Fruit fly (Drosophila melanogaster): ENCODE results near the gene CG34161.

DNA sequence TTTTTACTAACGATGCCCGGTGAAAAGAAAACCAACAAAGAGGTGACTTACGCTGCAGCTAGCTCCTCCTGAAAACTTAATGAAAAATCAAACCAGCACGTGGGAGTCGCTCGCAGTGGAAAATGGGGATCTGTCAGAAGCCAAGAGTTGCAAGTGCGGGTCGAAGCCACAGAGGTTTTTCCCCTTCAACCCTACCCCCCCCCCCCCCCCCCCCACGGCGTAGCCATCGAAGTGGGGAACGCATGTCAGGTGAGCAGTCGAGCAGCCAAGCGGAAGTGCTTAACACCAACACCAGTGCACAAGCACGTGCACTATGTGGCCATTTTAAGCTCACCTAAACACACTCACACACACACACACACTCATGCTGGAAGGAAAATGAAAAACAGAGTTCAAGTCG lies 42.1 kb downstream of the CG34161 start:
- TF ChIP-seq CG9948 (tag; optimal IDR thresholded peaks at IDR 0.05): no peak
- TF ChIP-seq CG12605 (GFP tag; IDR thresholded peaks at IDR 0.05): no peak
- no peak for TF ChIP-seq CG14655 (GFP tag; optimal IDR thresholded peaks at IDR 0.05)
- no peak for TF ChIP-seq rn (GFP tag; IDR thresholded peaks at IDR 0.05)
- TF ChIP-seq gl (tag; optimal IDR thresholded peaks at IDR 0.05): no peak
- no peak for TF ChIP-seq CG32121 (GFP tag; IDR thresholded peaks at IDR 0.05)
- TF ChIP-seq D1 (tag; optimal IDR thresholded peaks at IDR 0.05): no peak
- no peak for TF ChIP-seq EcR (GFP tag; optimal IDR thresholded peaks at IDR 0.05)
- TF ChIP-seq CG34367 (tag; optimal IDR thresholded peaks at IDR 0.05): no peak
